Worm (Caenorhabditis elegans): Measurements from ENCODE around the gene nlp-47.
"Not testable (repeated sequence)": the region's sequence is repeated elsewhere in the genome, so short reads cannot be mapped to it uniquely, and the experiment has no call there.

DNA sequence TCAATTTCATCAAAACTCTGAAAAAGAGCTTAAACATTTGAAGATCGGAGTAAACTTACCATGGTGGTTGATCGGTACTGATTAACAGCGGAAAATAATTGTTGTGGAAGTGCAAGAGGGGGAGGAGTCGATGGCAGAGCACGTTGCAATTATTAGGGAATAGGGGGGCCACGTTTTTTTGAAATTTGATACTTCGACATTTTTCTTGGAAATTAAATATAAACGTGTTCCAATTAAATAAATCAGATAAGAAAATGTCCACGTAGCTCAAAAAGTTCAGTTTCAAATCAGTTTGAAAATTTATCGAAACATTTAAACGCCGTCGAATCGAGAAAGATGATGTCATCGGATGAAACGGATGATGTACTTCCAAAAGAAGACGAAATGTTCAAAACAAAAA is 33.9 kb upstream of the nlp-47 start, which contains the start of gene F36H12.9:
- not testable (repeated sequence) for TF ChIP-seq ama-1 (optimal IDR thresholded peaks at IDR 0.05); tbx-37 (GFP tag; conservative IDR thresholded peaks at IDR 0.05); aly-1 (tag; optimal IDR thresholded peaks at IDR 0.05); hmg-4 (GFP tag; optimal IDR thresholded peaks at IDR 0.05); tra-4 (tag; optimal IDR thresholded peaks at IDR 0.05); flt-1 (GFP tag; IDR thresholded peaks at IDR 0.05); F13C5.2 (tag; optimal IDR thresholded peaks at IDR 0.05); ceh-36 (tag; optimal IDR thresholded peaks at IDR 0.05); hmbx-1 (tag; optimal IDR thresholded peaks at IDR 0.05); sea-1 (GFP tag; conservative IDR thresholded peaks at IDR 0.05); B0310.2 (tag; optimal IDR thresholded peaks at IDR 0.05)
